Fruit fly (Drosophila melanogaster) whole organism, adult: Measurements from ENCODE around the gene CG17570.
A peak's percentile ranks its signal among the peaks of the same experiment; 100 is the strongest.

ENCODE experiments used
- CG11617 ChIP-seq: fragments of 200-800 bp; sonication (Bioruptor generic); optimal IDR thresholded peaks from 2 replicates; lab custom pipeline; 2017; ENCODE audit warnings: mild to moderate bottlenecking, missing biosample characterization, missing genetic modification reagents, missing genetic modification characterization
- CG12768 ChIP-seq: fragments of 200-800 bp; sonication (Bioruptor generic); optimal IDR thresholded peaks from 2 replicates; lab custom pipeline; 2017; ENCODE audit warnings: missing biosample characterization, missing genetic modification characterization, mild to moderate bottlenecking, moderate library complexity, missing genetic modification reagents
- CG14711 ChIP-seq: fragments of 200-800 bp; sonication (Bioruptor generic); optimal IDR thresholded peaks from 2 replicates; lab custom pipeline; 2018; ENCODE audit warnings: missing biosample characterization, mild to moderate bottlenecking, missing genetic modification characterization, moderate library complexity
- CG1620 ChIP-seq: fragments of 200-800 bp; sonication (Bioruptor generic); optimal IDR thresholded peaks from 2 replicates; lab custom pipeline; 2016; ENCODE audit warnings: missing biosample characterization, missing genetic modification characterization
- CG33017 ChIP-seq: fragments of 200-800 bp; sonication (Bioruptor generic); optimal IDR thresholded peaks from 2 replicates; lab custom pipeline; 2018; ENCODE audit warnings: missing biosample characterization, mild to moderate bottlenecking, missing genetic modification characterization, moderate library complexity
- CG5204 ChIP-seq: fragments of 200-800 bp; sonication (Bioruptor generic); optimal IDR thresholded peaks from 2 replicates; lab custom pipeline; 2016; ENCODE audit warnings: missing biosample characterization, missing genetic modification characterization
- CG7045 ChIP-seq: fragments of 200-800 bp; sonication (Bioruptor generic); optimal IDR thresholded peaks from 2 replicates; lab custom pipeline; 2017; ENCODE audit warnings: missing biosample characterization, mild to moderate bottlenecking, missing genetic modification characterization
- CG7101 ChIP-seq: fragments of 200-800 bp; sonication (Bioruptor generic); optimal IDR thresholded peaks from 2 replicates; lab custom pipeline; 2018; ENCODE audit warnings: missing biosample characterization, mild to moderate bottlenecking, missing genetic modification characterization, moderate library complexity
- Clk ChIP-seq: fragments of 200-800 bp; sonication (Bioruptor generic); optimal IDR thresholded peaks from 2 replicates; lab custom pipeline; 2017; ENCODE audit warnings: missing biosample characterization, missing genetic modification characterization
- Crg-1 ChIP-seq: fragments of 200-800 bp; sonication (Bioruptor generic); optimal IDR thresholded peaks from 2 replicates; lab custom pipeline; 2016; ENCODE audit warnings: missing biosample characterization, missing genetic modification characterization
- Hr96 ChIP-seq: fragments of 200-800 bp; sonication (Bioruptor generic); optimal IDR thresholded peaks from 2 replicates; lab custom pipeline; 2016; ENCODE audit warnings: missing biosample characterization, missing genetic modification characterization
- Mnt ChIP-seq: fragments of 200-800 bp; sonication (Bioruptor generic); optimal IDR thresholded peaks from 2 replicates; lab custom pipeline; 2016; ENCODE audit warnings: missing biosample characterization, mild to moderate bottlenecking, missing genetic modification characterization
- bab1 ChIP-seq: fragments of 200-800 bp; sonication (Bioruptor generic); optimal IDR thresholded peaks from 3 replicates; lab custom pipeline; 2019; ENCODE audit warnings: missing biosample characterization, mild to moderate bottlenecking, missing genetic modification characterization, moderate library complexity
- cic ChIP-seq: fragments of 200-800 bp; sonication (Bioruptor generic); optimal IDR thresholded peaks from 2 replicates; lab custom pipeline; 2017; ENCODE audit warnings: missing biosample characterization, mild to moderate bottlenecking, missing genetic modification characterization, moderate library complexity
- cnc ChIP-seq, 2 experiments: fragments of >200 bp; optimal IDR thresholded peaks; 2 replicates each; lab custom pipeline; 2017
- kay ChIP-seq: fragments of 200-800 bp; sonication (Bioruptor generic); peaks from one replicate; lab custom pipeline; 2016; ENCODE audit warnings: missing biosample characterization, missing genetic modification characterization, borderline replicate concordance
- ovo ChIP-seq: fragments of 200-800 bp; sonication (Bioruptor generic); optimal IDR thresholded peaks from 2 replicates; lab custom pipeline; 2016; ENCODE audit warnings: missing biosample characterization, missing genetic modification characterization
- pad ChIP-seq: fragments of 200-800 bp; sonication (Bioruptor generic); optimal IDR thresholded peaks from 3 replicates; lab custom pipeline; 2017; ENCODE audit warnings: missing biosample characterization, missing genetic modification characterization, mild to moderate bottlenecking, moderate library complexity, missing genetic modification reagents
- tj ChIP-seq: fragments of 200-800 bp; sonication (Bioruptor generic); optimal IDR thresholded peaks from 3 replicates; lab custom pipeline; 2017; ENCODE audit warnings: missing biosample characterization, mild to moderate bottlenecking, missing genetic modification characterization, moderate library complexity
- toe ChIP-seq: fragments of 200-800 bp; sonication (Bioruptor generic); optimal IDR thresholded peaks from 2 replicates; lab custom pipeline; 2016; ENCODE audit warnings: missing biosample characterization, missing genetic modification characterization

The CG17570 gene

dm6 chr2L:20293940-20294339 is 29.7 kb upstream of the CG17570 start:
- TF ChIP-seq Hr96 (GFP tag; lab: Kevin White, UChicago) (no peak), toe (no peak), CG11617 (no peak), CG12768 (no peak), Clk (GFP tag; lab: Kevin White, UChicago) (no peak), cic (GFP tag; lab: Kevin White, UChicago) (no peak), ovo (GFP tag; lab: Kevin White, UChicago) (no peak), kay (GFP tag; lab: Kevin White, UChicago) (no peak), CG1620 (no peak), pad (GFP tag; lab: Kevin White, UChicago) (no peak), bab1 (no peak), CG33017 (tag; lab: Kevin White, UChicago) (no peak), Mnt (GFP tag; lab: Kevin White, UChicago) (no peak), cnc (optimal IDR thresholded peaks at IDR 0.05; lab: Kevin White, UChicago) (no peak), CG5204 (GFP tag; lab: Kevin White, UChicago) (no peak), tj (GFP tag; lab: Kevin White, UChicago) (no peak), CG7045 (GFP tag; lab: Kevin White, UChicago) (no peak), CG14711 (no peak)

dm6 chr2L:20290665-20291064 is 26.4 kb upstream of the CG17570 start:
- TF ChIP-seq cic (GFP tag; lab: Kevin White, UChicago) (no peak), bab1 (no peak), CG12768 (no peak), Hr96 (GFP tag; lab: Kevin White, UChicago) (no peak), CG11617 (no peak), toe (no peak), CG7101 (no peak), Mnt (GFP tag; lab: Kevin White, UChicago) (no peak), CG14711 (no peak), tj (GFP tag; lab: Kevin White, UChicago) (no peak), CG7045 (GFP tag; lab: Kevin White, UChicago) (no peak), kay (GFP tag; lab: Kevin White, UChicago) (no peak), CG5204 (GFP tag; lab: Kevin White, UChicago) (no peak), Crg-1 (GFP tag; lab: Kevin White, UChicago) (no peak), CG33017 (tag; lab: Kevin White, UChicago) (no peak), Clk (GFP tag; lab: Kevin White, UChicago) (no peak), pad (GFP tag; lab: Kevin White, UChicago) (no peak)

dm6 chr2L:20287189-20287588 is 23.0 kb upstream of the CG17570 start:
- TF ChIP-seq Hr96 (GFP tag; lab: Kevin White, UChicago) (no peak), CG7101 (peak; percentile 29), CG1620 (peak; percentile 34), Mnt (GFP tag; lab: Kevin White, UChicago) (no peak), cnc (optimal IDR thresholded peaks at IDR 0.05; lab: Kevin White, UChicago) (no peak), bab1 (no peak), tj (GFP tag; lab: Kevin White, UChicago) (peak; percentile 18), CG11617 (peak; percentile 28)

dm6 chr2L:20267181-20267580 is 3.0 kb upstream of the CG17570 start:
- TF ChIP-seq Crg-1 (GFP tag; lab: Kevin White, UChicago) (no peak), CG7045 (GFP tag; lab: Kevin White, UChicago) (peak; percentile 75), CG12768 (peak; percentile 3), CG11617 (no peak), Clk (GFP tag; lab: Kevin White, UChicago) (no peak), CG5204 (GFP tag; lab: Kevin White, UChicago) (peak; percentile 23), Hr96 (GFP tag; lab: Kevin White, UChicago) (no peak), ovo (GFP tag; lab: Kevin White, UChicago) (no peak), CG7101 (peak; percentile 56), CG33017 (tag; lab: Kevin White, UChicago) (peak; percentile 65), pad (GFP tag; lab: Kevin White, UChicago) (no peak), CG14711 (peak; percentile 19), cic (GFP tag; lab: Kevin White, UChicago) (no peak), toe (peak; percentile 40), kay (GFP tag; lab: Kevin White, UChicago) (peak; percentile 41)

- no peak for TF ChIP-seq toe
- TF ChIP-seq tj (GFP tag; lab: Kevin White, UChicago) = no peak
- no peak for TF ChIP-seq CG7045 (GFP tag; lab: Kevin White, UChicago)
- TF ChIP-seq ovo (GFP tag; lab: Kevin White, UChicago) = no peak
- TF ChIP-seq CG5204 (GFP tag; lab: Kevin White, UChicago) = no peak
- TF ChIP-seq Clk (GFP tag; lab: Kevin White, UChicago) = no peak
- TF ChIP-seq Hr96 (GFP tag; lab: Kevin White, UChicago) = peak; percentile 25
- no peak for TF ChIP-seq Mnt (GFP tag; lab: Kevin White, UChicago)
Measured at dm6 chr2L:20264568-20265547, 634 bp upstream of the CG17570 start.

- TF ChIP-seq cic (GFP tag; lab: Kevin White, UChicago) = no peak
Measured at dm6 chr2L:20263050-20263449, 1.2 kb downstream of the CG17570 start.
